Fruit fly (Drosophila melanogaster) whole organism: ENCODE measurements around the gene unc-119.

Source experiments
- CG8478 ChIP-seq: fragments of >200 bp; optimal IDR thresholded peaks from 2 replicates; lab custom pipeline; 2018; ENCODE audit warnings: inconsistent platforms
- EcR ChIP-seq, 2 experiments: fragments of >200 bp; optimal IDR thresholded peaks; 2 replicates each; lab custom pipeline; 2017; ENCODE audit warnings: missing biosample characterization in 2 of 2, missing genetic modification characterization in 2 of 2, missing genetic modification reagents in 2 of 2
- psq ChIP-seq: fragments of >200 bp; optimal IDR thresholded peaks from 2 replicates; lab custom pipeline; 2017

DNA sequence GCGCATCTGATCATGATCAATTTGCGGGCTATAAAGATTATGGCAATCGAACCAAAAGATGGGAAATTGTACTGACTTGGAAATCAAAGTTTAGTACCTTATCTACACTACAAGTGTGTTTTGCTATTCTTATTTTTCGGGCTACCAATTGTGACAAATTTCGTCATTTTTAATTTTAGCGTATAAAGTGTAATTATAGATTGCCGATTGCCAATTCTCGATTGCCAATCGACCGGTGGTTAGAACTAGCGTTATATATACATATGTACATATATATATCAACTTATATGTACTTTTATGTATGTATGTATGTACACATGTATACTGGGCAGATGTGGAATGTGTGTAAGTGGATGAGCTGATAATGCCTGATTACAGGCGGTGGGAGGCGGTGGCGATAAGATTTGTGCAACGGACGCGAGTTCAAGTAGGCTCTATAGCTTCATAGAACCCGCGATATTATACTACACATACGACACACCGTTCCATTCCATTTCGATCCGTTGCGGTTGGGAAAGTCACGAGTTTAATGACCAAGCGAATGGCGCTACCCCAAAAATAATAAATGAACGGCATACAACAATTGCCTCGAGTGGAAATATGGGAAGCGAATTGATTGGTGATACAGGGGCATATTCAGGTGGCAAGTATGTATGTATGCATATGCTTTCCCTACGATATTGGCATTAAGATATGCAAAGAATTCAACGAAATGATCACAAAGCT, 25.0 kb upstream of the unc-119 start:
- TF ChIP-seq CG8478 (lab: Kevin White, UChicago) (no peak), psq (lab: Kevin White, UChicago) (no peak), EcR (GFP tag; optimal IDR thresholded peaks at IDR 0.05; lab: Kevin White, UChicago) (no peak)
